Fruit fly (Drosophila melanogaster) whole organism: ENCODE data around the gene CG2931.

Experiments
- EcR ChIP-seq, 2 experiments: fragments of >200 bp; optimal IDR thresholded peaks; 2 replicates each; lab custom pipeline; 2017; ENCODE audit warnings: missing biosample characterization in 2 of 2, missing genetic modification characterization in 2 of 2, missing genetic modification reagents in 2 of 2
- pan ChIP-seq: fragments of >200 bp; optimal IDR thresholded peaks from 2 replicates; lab custom pipeline; 2017
- psq ChIP-seq: fragments of >200 bp; optimal IDR thresholded peaks from 2 replicates; lab custom pipeline; 2017

DNA sequence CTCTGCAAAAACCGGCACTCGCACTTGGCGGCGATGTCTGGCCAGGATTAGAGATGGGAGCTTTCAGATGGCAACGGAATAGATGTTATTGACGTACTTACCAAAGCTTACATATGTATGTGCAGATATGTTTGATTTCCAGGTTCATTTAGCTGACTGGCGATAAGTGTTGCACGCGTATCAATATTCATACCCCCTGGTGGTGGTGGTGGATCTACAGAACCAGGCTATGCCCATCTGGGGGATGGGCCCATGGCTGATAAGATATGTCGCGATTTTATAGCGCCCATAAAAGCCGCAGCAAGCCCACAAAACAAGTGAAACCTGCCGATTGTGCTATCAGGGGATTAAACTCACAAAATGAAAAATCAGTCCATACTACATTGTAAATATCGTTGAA is 3.3 kb upstream of the CG2931 start:
- TF ChIP-seq pan (lab: Kevin White, UChicago) (no peak), psq (no peak), EcR (GFP tag; optimal IDR thresholded peaks at IDR 0.05; lab: Kevin White, UChicago) (no peak)
